Fruit fly (Drosophila melanogaster) whole organism, embryonic: ENCODE measurements around the gene Ufd4.
A peak's percentile ranks its signal among the peaks of the same experiment; 100 is the strongest.

Experiments used
- B-H2 ChIP-seq: fragments of 200-800 bp; sonication (Bioruptor generic); optimal IDR thresholded peaks from 2 replicates; lab custom pipeline; 2018; ENCODE audit warnings: missing biosample characterization, mild to moderate bottlenecking, missing genetic modification characterization
- Blimp-1 ChIP-seq: fragments of 200-800 bp; sonication (Bioruptor generic); optimal IDR thresholded peaks from 3 replicates; lab custom pipeline; 2018; ENCODE audit warnings: missing biosample characterization, missing genetic modification characterization, mild to moderate bottlenecking, moderate library complexity, missing genetic modification reagents
- BtbVII ChIP-seq: fragments of 200-800 bp; sonication (Bioruptor generic); optimal IDR thresholded peaks from 3 replicates; lab custom pipeline; 2017; ENCODE audit warnings: missing biosample characterization, mild to moderate bottlenecking, missing genetic modification characterization
- CG1024 ChIP-seq: fragments of 200-800 bp; sonication (Bioruptor generic); IDR thresholded peaks from 2 replicates; pipeline ENCODE4 v1.3.6; 2022; ENCODE audit warnings: missing biosample characterization, missing genetic modification characterization
- CG11560 ChIP-seq: fragments of 200-800 bp; sonication (Bioruptor generic); IDR thresholded peaks from 3 replicates; pipeline ENCODE4 v1.3.6; 2022; ENCODE audit warnings: missing biosample characterization, missing genetic modification characterization
- CG11695 ChIP-seq: fragments of 200-800 bp; sonication (Bioruptor generic); IDR thresholded peaks from 3 replicates; pipeline ENCODE4 v1.3.6; 2022; ENCODE audit warnings: missing biosample characterization, missing genetic modification characterization
- CG13775 ChIP-seq: fragments of 200-800 bp; sonication (Bioruptor generic); optimal IDR thresholded peaks from 3 replicates; lab custom pipeline; 2017; ENCODE audit warnings: missing biosample characterization, mild to moderate bottlenecking, missing genetic modification characterization
- CG13894 ChIP-seq: fragments of 200-800 bp; sonication (Bioruptor generic); optimal IDR thresholded peaks from 3 replicates; lab custom pipeline; 2018; ENCODE audit warnings: missing biosample characterization, mild to moderate bottlenecking, missing genetic modification characterization, moderate library complexity
- CG14860 ChIP-seq: fragments of 200-800 bp; sonication (Bioruptor generic); IDR thresholded peaks from 3 replicates; pipeline ENCODE4 v1.3.6; 2022; ENCODE audit warnings: missing biosample characterization, missing genetic modification characterization; ENCODE audit not compliant: partially characterized antibody
- CG1529 ChIP-seq: fragments of 200-800 bp; sonication (Bioruptor generic); optimal IDR thresholded peaks from 3 replicates; lab custom pipeline; 2018; ENCODE audit warnings: missing biosample characterization, missing genetic modification characterization
- CG1647 ChIP-seq: fragments of 200-800 bp; sonication (Bioruptor generic); optimal IDR thresholded peaks from 3 replicates; lab custom pipeline; 2016; ENCODE audit warnings: missing biosample characterization, missing genetic modification characterization
- CG17385 ChIP-seq: fragments of 200-800 bp; sonication (Bioruptor generic); optimal IDR thresholded peaks from 3 replicates; lab custom pipeline; 2018; ENCODE audit warnings: missing biosample characterization, mild to moderate bottlenecking, missing genetic modification characterization
- CG1792 ChIP-seq: fragments of 200-800 bp; sonication (Bioruptor generic); optimal IDR thresholded peaks from 2 replicates; lab custom pipeline; 2016; ENCODE audit warnings: missing biosample characterization, missing genetic modification characterization
- CG18011 ChIP-seq: fragments of 200-800 bp; sonication (Bioruptor generic); optimal IDR thresholded peaks from 2 replicates; lab custom pipeline; 2017; ENCODE audit warnings: missing biosample characterization, missing genetic modification characterization, mild to moderate bottlenecking, moderate library complexity, missing genotype
- CG2120 ChIP-seq: fragments of 200-800 bp; sonication (Bioruptor generic); optimal IDR thresholded peaks from 3 replicates; lab custom pipeline; 2016; ENCODE audit warnings: missing biosample characterization, missing genetic modification characterization
- CG3163 ChIP-seq: fragments of 200-800 bp; sonication (Bioruptor generic); optimal IDR thresholded peaks from 3 replicates; lab custom pipeline; 2016; ENCODE audit warnings: missing biosample characterization, missing genetic modification characterization
- CG7745 ChIP-seq: fragments of 200-800 bp; sonication (Bioruptor generic); optimal IDR thresholded peaks from 2 replicates; lab custom pipeline; 2018; ENCODE audit warnings: missing biosample characterization, mild to moderate bottlenecking, missing genetic modification characterization, moderate library complexity
- CG7786 ChIP-seq: fragments of 200-800 bp; sonication (Bioruptor generic); optimal IDR thresholded peaks from 2 replicates; lab custom pipeline; 2016; ENCODE audit warnings: missing biosample characterization, missing genetic modification characterization
- CG7987 ChIP-seq: fragments of 200-800 bp; sonication (Bioruptor generic); optimal IDR thresholded peaks from 2 replicates; lab custom pipeline; 2018; ENCODE audit warnings: missing biosample characterization, mild to moderate bottlenecking, missing genetic modification characterization, moderate library complexity
- CG9727 ChIP-seq: fragments of 200-800 bp; sonication (Bioruptor generic); optimal IDR thresholded peaks from 3 replicates; lab custom pipeline; 2017; ENCODE audit warnings: missing biosample characterization, mild to moderate bottlenecking, missing genetic modification characterization
- CTCF ChIP-seq: fragments of 200-800 bp; sonication (Bioruptor generic); optimal IDR thresholded peaks from 2 replicates; lab custom pipeline; 2017; ENCODE audit warnings: missing biosample characterization, mild to moderate bottlenecking, missing genetic modification characterization, moderate library complexity
- Dad ChIP-seq: fragments of 200-800 bp; sonication (Bioruptor generic); optimal IDR thresholded peaks from 3 replicates; lab custom pipeline; 2016; ENCODE audit warnings: missing biosample characterization, missing genetic modification characterization
- Ets97D ChIP-seq: fragments of 200-800 bp; sonication (Bioruptor generic); optimal IDR thresholded peaks from 3 replicates; lab custom pipeline; 2016; ENCODE audit warnings: missing biosample characterization, missing genetic modification characterization
- Hsf ChIP-seq: fragments of 200-800 bp; sonication (Bioruptor generic); optimal IDR thresholded peaks from 3 replicates; lab custom pipeline; 2016; ENCODE audit warnings: missing biosample characterization, missing genetic modification characterization
- Kr ChIP-seq: fragments of 200-800 bp; sonication (Bioruptor generic); optimal IDR thresholded peaks from 2 replicates; lab custom pipeline; 2017; ENCODE audit warnings: missing biosample characterization, mild to moderate bottlenecking, missing genetic modification characterization
- NFAT ChIP-seq: fragments of 200-800 bp; sonication (Bioruptor generic); IDR thresholded peaks from 2 replicates; pipeline ENCODE4 v1.3.6; 2022; ENCODE audit warnings: missing biosample characterization, missing genetic modification characterization
- Optix ChIP-seq: fragments of 200-800 bp; sonication (Bioruptor generic); IDR thresholded peaks from 3 replicates; pipeline ENCODE4 v1.3.6; 2022; ENCODE audit warnings: missing biosample characterization, missing genetic modification characterization
- PHDP ChIP-seq: fragments of 200-800 bp; sonication (Bioruptor generic); optimal IDR thresholded peaks from 3 replicates; lab custom pipeline; 2018; ENCODE audit warnings: missing biosample characterization, mild to moderate bottlenecking, missing genetic modification characterization, moderate library complexity
- Sry-β ChIP-seq: fragments of 200-800 bp; sonication (Bioruptor generic); optimal IDR thresholded peaks from 2 replicates; lab custom pipeline; 2018; ENCODE audit warnings: missing biosample characterization, mild to moderate bottlenecking, missing genetic modification characterization, moderate library complexity
- Sry-δ ChIP-seq: fragments of 200-800 bp; sonication (Bioruptor generic); optimal IDR thresholded peaks from 2 replicates; lab custom pipeline; 2016; ENCODE audit warnings: missing biosample characterization, missing genetic modification characterization
- ash1 ChIP-seq: fragments of 200-800 bp; sonication (Bioruptor generic); optimal IDR thresholded peaks from 2 replicates; lab custom pipeline; 2018; ENCODE audit warnings: missing biosample characterization, mild to moderate bottlenecking, missing genetic modification characterization
- az2 ChIP-seq: fragments of 200-800 bp; sonication (Bioruptor generic); optimal IDR thresholded peaks from 3 replicates; lab custom pipeline; 2016; ENCODE audit warnings: missing biosample characterization, missing genetic modification characterization
- br ChIP-seq: fragments of >200 bp; optimal IDR thresholded peaks from 2 replicates; lab custom pipeline; 2017
- cad ChIP-seq: fragments of >200 bp; optimal IDR thresholded peaks from 2 replicates; lab custom pipeline; 2017; ENCODE audit warnings: missing biosample characterization, missing genetic modification characterization
- crp ChIP-seq, 2 experiments: fragments of 200-800 bp; sonication (Bioruptor generic); optimal IDR thresholded peaks; 2 replicates in 1 of 2; 3 replicates in 1 of 2; lab custom pipeline; 2017; ENCODE audit warnings: missing biosample characterization in 2 of 2, missing genetic modification characterization in 2 of 2, mild to moderate bottlenecking in 1 of 2, moderate library complexity in 1 of 2
- dimm ChIP-seq: fragments of 200-800 bp; sonication (Bioruptor generic); IDR thresholded peaks from 2 replicates; pipeline ENCODE4 v1.3.6; 2022; ENCODE audit warnings: missing biosample characterization, missing genetic modification characterization
- dm ChIP-seq: fragments of 200-800 bp; sonication (Bioruptor generic); optimal IDR thresholded peaks from 3 replicates; lab custom pipeline; 2016; ENCODE audit warnings: missing biosample characterization, missing genetic modification characterization
- dmrt11E ChIP-seq: fragments of 200-800 bp; sonication (Bioruptor generic); optimal IDR thresholded peaks from 3 replicates; lab custom pipeline; 2018; ENCODE audit warnings: missing biosample characterization, mild to moderate bottlenecking, missing genetic modification characterization, moderate library complexity
- eyg ChIP-seq: fragments of 200-800 bp; sonication (Bioruptor generic); optimal IDR thresholded peaks from 3 replicates; lab custom pipeline; 2016; ENCODE audit warnings: missing biosample characterization, missing genetic modification characterization
- gsb ChIP-seq: fragments of 200-800 bp; sonication (Bioruptor generic); IDR thresholded peaks from 2 replicates; pipeline ENCODE4 v1.3.6; 2022; ENCODE audit warnings: missing biosample characterization, missing genetic modification characterization
- hb ChIP-seq: fragments of 200-800 bp; sonication (Bioruptor generic); IDR thresholded peaks from 3 replicates; pipeline ENCODE4 v1.3.6; 2022; ENCODE audit warnings: missing biosample characterization, missing genetic modification characterization; ENCODE audit not compliant: partially characterized antibody
- insv ChIP-seq, 2 experiments: fragments of 200-800 bp; sonication (Bioruptor generic); optimal IDR thresholded peaks; 3 replicates each; lab custom pipeline; 2016 to 2018; ENCODE audit warnings: missing biosample characterization in 2 of 2, missing genetic modification characterization in 2 of 2
- jigr1 ChIP-seq: fragments of 200-800 bp; sonication (Bioruptor generic); IDR thresholded peaks from 3 replicates; pipeline ENCODE4 v1.3.6; 2022; ENCODE audit warnings: missing biosample characterization, missing genetic modification characterization
- kni ChIP-seq: fragments of 200-800 bp; sonication (Bioruptor generic); optimal IDR thresholded peaks from 3 replicates; lab custom pipeline; 2017; ENCODE audit warnings: mild to moderate bottlenecking, missing biosample characterization, missing genetic modification reagents, missing genetic modification characterization
- nau ChIP-seq: fragments of 200-800 bp; sonication (Bioruptor generic); optimal IDR thresholded peaks from 3 replicates; lab custom pipeline; 2017; ENCODE audit warnings: missing biosample characterization, mild to moderate bottlenecking, missing genetic modification characterization, missing genetic modification reagents
- nerfin-2 ChIP-seq: fragments of 200-800 bp; sonication (Bioruptor generic); IDR thresholded peaks from 2 replicates; pipeline ENCODE4 v1.3.6; 2022; ENCODE audit warnings: missing biosample characterization, missing genetic modification characterization; ENCODE audit not compliant: partially characterized antibody
- pan ChIP-seq, 4 experiments: fragments of >200 bp in 3 of 4; fragments of 200-800 bp in 1 of 4; sonication (Bioruptor generic) in 1 of 4; optimal IDR thresholded peaks in 3 of 4; IDR thresholded peaks in 1 of 4; 2 replicates each; pipeline versions ENCODE4 v1.3.6 to Lab custom; 2017 to 2022; ENCODE audit warnings: missing biosample characterization in 2 of 4, missing genetic modification characterization in 2 of 4, mixed read lengths in 1 of 4
- peb ChIP-seq: fragments of 200-800 bp; sonication (Bioruptor generic); IDR thresholded peaks from 2 replicates; pipeline ENCODE4 v1.3.6; 2022; ENCODE audit warnings: missing biosample characterization, missing genetic modification characterization
- phol ChIP-seq: fragments of 200-800 bp; sonication (Bioruptor generic); optimal IDR thresholded peaks from 3 replicates; lab custom pipeline; 2018; ENCODE audit warnings: missing biosample characterization, mild to moderate bottlenecking, missing genetic modification characterization, moderate library complexity
- sna ChIP-seq: fragments of 200-800 bp; sonication (Bioruptor generic); IDR thresholded peaks from 2 replicates; pipeline ENCODE4 v1.3.6; 2022; ENCODE audit warnings: missing biosample characterization, missing genetic modification characterization; ENCODE audit not compliant: partially characterized antibody
- tap ChIP-seq: fragments of 200-800 bp; optimal IDR thresholded peaks from 3 replicates; lab custom pipeline; 2019; ENCODE audit warnings: missing biosample characterization, mild to moderate bottlenecking, missing genetic modification characterization, moderate library complexity
- zfh1 ChIP-seq: fragments of 200-800 bp; sonication (Bioruptor generic); IDR thresholded peaks from 3 replicates; pipeline ENCODE4 v1.3.6; 2022; ENCODE audit warnings: missing biosample characterization, missing genetic modification characterization

Gene Ufd4

DNA sequence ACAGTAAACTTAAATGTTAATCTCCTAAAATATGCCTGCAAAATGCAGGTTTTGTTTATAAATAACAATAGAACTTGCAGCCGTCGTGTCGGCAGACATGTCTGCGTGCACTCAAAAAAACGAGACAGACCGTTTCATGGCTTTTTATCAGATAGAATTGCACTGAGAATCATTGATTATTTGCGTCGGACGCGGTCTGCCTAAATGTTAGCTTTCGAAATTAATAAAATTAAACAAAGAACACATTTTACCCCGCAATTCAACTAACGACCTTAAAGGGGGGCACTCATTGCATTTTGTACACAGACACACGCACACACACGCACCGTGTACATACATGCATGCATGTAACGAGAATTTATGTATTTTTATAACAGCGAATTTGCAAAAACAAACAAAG is 15.3 kb downstream of the Ufd4 start (continued):
- TF ChIP-seq Dad (GFP tag; lab: Kevin White, UChicago), result peak; percentile 7
- TF ChIP-seq insv (GFP tag; optimal IDR thresholded peaks at IDR 0.05; lab: Kevin White, UChicago), result no peak
- TF ChIP-seq CG11695 (GFP tag; lab: Robert Waterston, UW), result no peak
- no peak for TF ChIP-seq CG14860 (GFP tag; lab: Robert Waterston, UW)
- peak; percentile 15 for TF ChIP-seq CG1792 (GFP tag; lab: Kevin White, UChicago)
- TF ChIP-seq eyg (GFP tag; lab: Kevin White, UChicago), result no peak
- TF ChIP-seq CTCF, result no peak
- peak; percentile 28 for TF ChIP-seq phol (tag; lab: Kevin White, UChicago)
- no peak for TF ChIP-seq dmrt11E (tag; lab: Kevin White, UChicago)
- peak; percentile 31 for TF ChIP-seq CG13775 (GFP tag; lab: Kevin White, UChicago)
- no peak for TF ChIP-seq cad (GFP tag; lab: Kevin White, UChicago)
- no peak for TF ChIP-seq nerfin-2 (GFP tag; lab: Robert Waterston, UW)
- no peak for TF ChIP-seq sna
- TF ChIP-seq Hsf (GFP tag; lab: Kevin White, UChicago), result no peak
- TF ChIP-seq CG13894 (tag; lab: Kevin White, UChicago), result no peak
- no peak for TF ChIP-seq pan (optimal IDR thresholded peaks at IDR 0.05; lab: Kevin White, UChicago)
- TF ChIP-seq pan (GFP tag; optimal IDR thresholded peaks at IDR 0.05 in 1 of 2, IDR thresholded peaks at IDR 0.05 in 1 of 2), result peak in 1 of 2 experiments; percentile 27
- TF ChIP-seq CG2120, result no peak
- no peak for TF ChIP-seq dimm (GFP tag; lab: Robert Waterston, UW)
- TF ChIP-seq br (lab: Kevin White, UChicago), result no peak
- TF ChIP-seq CG1647 (GFP tag; lab: Kevin White, UChicago), result peak; percentile 36
- no peak for TF ChIP-seq NFAT (GFP tag; lab: Robert Waterston, UW)
- TF ChIP-seq Optix (GFP tag; lab: Robert Waterston, UW), result no peak
- no peak for TF ChIP-seq Kr (GFP tag; lab: Kevin White, UChicago)
- no peak for TF ChIP-seq gsb (GFP tag; lab: Robert Waterston, UW)
- peak; percentile 7 for TF ChIP-seq CG7786
- no peak for TF ChIP-seq nau (GFP tag; lab: Kevin White, UChicago)
- no peak for TF ChIP-seq CG9727 (GFP tag; lab: Kevin White, UChicago)
- TF ChIP-seq CG3163 (GFP tag; lab: Kevin White, UChicago), result no peak
- TF ChIP-seq Blimp-1 (GFP tag; lab: Kevin White, UChicago), result no peak
- TF ChIP-seq ash1 (GFP tag; lab: Kevin White, UChicago), result no peak
- TF ChIP-seq jigr1 (GFP tag; lab: Robert Waterston, UW), result no peak
- no peak for TF ChIP-seq CG1024 (GFP tag; lab: Robert Waterston, UW)
- TF ChIP-seq CG1529, result no peak
- no peak for TF ChIP-seq hb (GFP tag; lab: Robert Waterston, UW)
- no peak for TF ChIP-seq BtbVII
- TF ChIP-seq CG18011, result peak; percentile 10
- peak; percentile 5 for TF ChIP-seq dm (GFP tag; lab: Kevin White, UChicago)
- peak; percentile 32 for TF ChIP-seq az2 (GFP tag; lab: Kevin White, UChicago)
- TF ChIP-seq CG17385, result no peak
- no peak for TF ChIP-seq CG11560 (tag; lab: Robert Waterston, UW)
- peak; percentile 11 for TF ChIP-seq CG7987 (GFP tag; lab: Kevin White, UChicago)
- no peak for TF ChIP-seq Sry-β (GFP tag; lab: Kevin White, UChicago)
- peak; percentile 62 for TF ChIP-seq zfh1
- TF ChIP-seq PHDP (tag; lab: Kevin White, UChicago), result no peak
- no peak for TF ChIP-seq B-H2 (GFP tag; lab: Kevin White, UChicago)
- no peak for TF ChIP-seq crp (GFP tag; optimal IDR thresholded peaks at IDR 0.05; lab: Kevin White, UChicago)
- no peak for TF ChIP-seq tap (tag; lab: Kevin White, UChicago)
- no peak for TF ChIP-seq Sry-δ (GFP tag; lab: Kevin White, UChicago)
- no peak for TF ChIP-seq Ets97D (GFP tag; lab: Kevin White, UChicago)
- TF ChIP-seq kni (GFP tag; lab: Kevin White, UChicago), result no peak
- TF ChIP-seq CG7745 (tag; lab: Kevin White, UChicago), result no peak
- TF ChIP-seq peb (GFP tag; lab: Robert Waterston, UW), result peak; percentile 11; the same call in 1 of the 2 replicates
